ENCODE assay signal across 4 fruit fly cellular contexts in the genomic region with DNA sequence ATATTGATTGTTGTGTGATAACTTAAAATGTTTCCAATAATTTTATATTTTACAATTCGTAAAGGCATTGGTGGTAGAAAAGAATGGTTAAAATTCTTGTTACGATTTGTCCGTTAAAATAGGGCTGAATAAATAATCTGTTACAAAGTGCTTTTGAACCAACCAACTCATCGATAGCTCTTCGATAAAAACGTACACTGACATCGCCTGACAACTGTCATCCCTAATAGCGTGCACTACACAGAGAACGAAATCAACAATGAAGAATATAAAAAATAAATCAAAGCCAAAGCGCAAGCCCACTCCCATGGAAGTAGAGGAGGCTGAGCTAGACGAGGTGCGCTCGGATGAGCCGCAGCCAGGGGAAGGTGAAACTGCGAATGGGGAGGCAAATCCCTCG.
TF ChIP-seq lines count a peak whose summit lies in the region.

A gene (plus strand): TSS at position 207 of the 400 bp plus-strand sequence.

- no peak for TF ChIP-seq CTCF in whole organism, embryonic (GFP tag; optimal IDR thresholded peaks at IDR 0.05; lab: Kevin White, UChicago)

TF ChIP-seq in whole organism, adult, 20 proteins besides CTCF, POLR2A, EP300 and RAD21:
- TF ChIP-seq Clk (GFP tag; optimal IDR thresholded peaks at IDR 0.05; lab: Kevin White, UChicago) = no peak
- TF ChIP-seq CG5204 (GFP tag; optimal IDR thresholded peaks at IDR 0.05; lab: Kevin White, UChicago) = no peak
- TF ChIP-seq Hr96 (GFP tag; optimal IDR thresholded peaks at IDR 0.05; lab: Kevin White, UChicago) = no peak
- TF ChIP-seq bab1 (GFP tag; optimal IDR thresholded peaks at IDR 0.05; lab: Kevin White, UChicago) = peak; percentile 66
- no peak for TF ChIP-seq Crg-1 (GFP tag; optimal IDR thresholded peaks at IDR 0.05; lab: Kevin White, UChicago)
- no peak for TF ChIP-seq toe (GFP tag; optimal IDR thresholded peaks at IDR 0.05; lab: Kevin White, UChicago)
- TF ChIP-seq CG33017 (tag; optimal IDR thresholded peaks at IDR 0.05; lab: Kevin White, UChicago) = no peak
- no peak for TF ChIP-seq ovo (GFP tag; optimal IDR thresholded peaks at IDR 0.05; lab: Kevin White, UChicago)
- TF ChIP-seq CG12768 (GFP tag; optimal IDR thresholded peaks at IDR 0.05; lab: Kevin White, UChicago) = no peak
- no peak for TF ChIP-seq CG11617 (GFP tag; optimal IDR thresholded peaks at IDR 0.05; lab: Kevin White, UChicago)
- TF ChIP-seq kay (GFP tag; lab: Kevin White, UChicago; ENCODE audit: borderline replicate concordance) = no peak
- no peak for TF ChIP-seq cic (GFP tag; optimal IDR thresholded peaks at IDR 0.05; lab: Kevin White, UChicago)
- no peak for TF ChIP-seq CG14711 (tag; optimal IDR thresholded peaks at IDR 0.05; lab: Kevin White, UChicago)
- TF ChIP-seq CG1620 (GFP tag; optimal IDR thresholded peaks at IDR 0.05; lab: Kevin White, UChicago) = no peak
- TF ChIP-seq cnc (optimal IDR thresholded peaks at IDR 0.05; lab: Kevin White, UChicago) = no peak
- no peak for TF ChIP-seq CG7101 (tag; optimal IDR thresholded peaks at IDR 0.05; lab: Kevin White, UChicago)
- no peak for TF ChIP-seq tj (GFP tag; optimal IDR thresholded peaks at IDR 0.05; lab: Kevin White, UChicago)
- TF ChIP-seq Mnt (GFP tag; optimal IDR thresholded peaks at IDR 0.05; lab: Kevin White, UChicago) = peak; percentile 43

TF ChIP-seq in whole organism, embryonic, 481 proteins besides CTCF, POLR2A, EP300 and RAD21 (continues in another document):
- TF ChIP-seq pita (GFP tag; optimal IDR thresholded peaks at IDR 0.05; lab: Kevin White, UChicago) (no peak), HLH54F (GFP tag; optimal IDR thresholded peaks at IDR 0.05; lab: Kevin White, UChicago) (peak; percentile 4), amos (GFP tag; IDR thresholded peaks at IDR 0.05; lab: Robert Waterston, UW; ENCODE audit: partially characterized antibody) (peak; percentile 76), BEAF-32 (GFP tag; optimal IDR thresholded peaks at IDR 0.05; lab: Kevin White, UChicago) (peak; percentile 69), CG2116 (GFP tag; optimal IDR thresholded peaks at IDR 0.05; lab: Kevin White, UChicago) (peak; percentile 56), gro (GFP tag; optimal IDR thresholded peaks at IDR 0.05; lab: Kevin White, UChicago) (peak; percentile 16), CG6791 (GFP tag; IDR thresholded peaks at IDR 0.05; lab: Robert Waterston, UW; ENCODE audit: partially characterized antibody) (peak; percentile 65; the same call in 2 of the 3 replicates), CG42726 (GFP tag; IDR thresholded peaks at IDR 0.05; lab: Robert Waterston, UW; ENCODE audit: partially characterized antibody) (peak; percentile 20; the same call in 1 of the 2 replicates), Oaz (GFP tag; IDR thresholded peaks at IDR 0.05; lab: Robert Waterston, UW) (no peak), CG1024 (GFP tag; IDR thresholded peaks at IDR 0.05; lab: Robert Waterston, UW) (no peak), trem (tag; optimal IDR thresholded peaks at IDR 0.05; lab: Kevin White, UChicago) (peak; percentile 20), CG8281 (tag; optimal IDR thresholded peaks at IDR 0.05; lab: Kevin White, UChicago) (no peak), Sry-δ (GFP tag; optimal IDR thresholded peaks at IDR 0.05; lab: Kevin White, UChicago) (peak; percentile 86), CG7963 (GFP tag; IDR thresholded peaks at IDR 0.05; lab: Robert Waterston, UW; ENCODE audit: partially characterized antibody) (peak; percentile 63; the same call in 2 of the 3 replicates), CkIIα-i1 (GFP tag; IDR thresholded peaks at IDR 0.05; lab: Robert Waterston, UW) (no peak), Opbp (GFP tag; IDR thresholded peaks at IDR 0.05; lab: Robert Waterston, UW; ENCODE audit: partially characterized antibody) (peak; percentile 67; the same call in 2 of the 3 replicates), CG14860 (GFP tag; IDR thresholded peaks at IDR 0.05; lab: Robert Waterston, UW; ENCODE audit: partially characterized antibody) (peak; percentile 48; the same call in 2 of the 3 replicates), fru (optimal IDR thresholded peaks at IDR 0.05; lab: Kevin White, UChicago) (no peak), bbx (GFP tag; IDR thresholded peaks at IDR 0.05; lab: Robert Waterston, UW; ENCODE audit: partially characterized antibody) (peak; percentile 74), CG12744 (GFP tag; optimal IDR thresholded peaks at IDR 0.05; lab: Kevin White, UChicago) (no peak), CG17829 (tag; optimal IDR thresholded peaks at IDR 0.05; lab: Kevin White, UChicago) (no peak)

TF ChIP-seq in whole organism, prepupa, 60 proteins besides CTCF, POLR2A, EP300 and RAD21:
- TF ChIP-seq Eip78C (GFP tag; lab: Kevin White, UChicago) (peak; percentile 49), dsx (GFP tag; optimal IDR thresholded peaks at IDR 0.05; lab: Kevin White, UChicago; ENCODE audit: poor library complexity, severe bottlenecking) (peak; percentile 35), spab (GFP tag; optimal IDR thresholded peaks at IDR 0.05; lab: Kevin White, UChicago) (no peak)

TF ChIP-seq in whole organism, wandering third instar larva, 38 proteins besides CTCF, POLR2A, EP300 and RAD21:
- TF ChIP-seq CrebA (GFP tag; optimal IDR thresholded peaks at IDR 0.05; lab: Kevin White, UChicago; ENCODE audit: borderline replicate concordance) (no peak), CG32264 (GFP tag; optimal IDR thresholded peaks at IDR 0.05; lab: Kevin White, UChicago) (no peak), foxo (GFP tag; optimal IDR thresholded peaks at IDR 0.05; lab: Kevin White, UChicago) (no peak), HLH106 (tag; optimal IDR thresholded peaks at IDR 0.05; lab: Kevin White, UChicago) (peak; percentile 2), Abd-B (GFP tag; optimal IDR thresholded peaks at IDR 0.05; lab: Kevin White, UChicago) (no peak)
